Fruit fly (Drosophila melanogaster) whole organism, embryonic: ENCODE measurements around the gene Mccc1.

ENCODE experiments used
- B-H1 ChIP-seq: fragments of 200-800 bp; sonication (Bioruptor generic); IDR thresholded peaks from 3 replicates; pipeline ENCODE4 v1.3.6; 2022; ENCODE audit warnings: missing biosample characterization, missing genetic modification characterization
- CG10366 ChIP-seq: fragments of 200-800 bp; sonication (Bioruptor generic); IDR thresholded peaks from 2 replicates; pipeline ENCODE4 v1.3.6; 2022; ENCODE audit warnings: missing biosample characterization, missing genetic modification characterization
- CG12219 ChIP-seq: fragments of 200-800 bp; sonication (Bioruptor generic); optimal IDR thresholded peaks from 3 replicates; lab custom pipeline; 2018; ENCODE audit warnings: missing biosample characterization, mild to moderate bottlenecking, missing genetic modification characterization
- CG12391 ChIP-seq: fragments of 200-800 bp; sonication (Bioruptor generic); optimal IDR thresholded peaks from 3 replicates; lab custom pipeline; 2018; ENCODE audit warnings: missing biosample characterization, mild to moderate bottlenecking, missing genetic modification characterization, moderate library complexity
- CG15011 ChIP-seq: fragments of 200-800 bp; sonication (Bioruptor generic); optimal IDR thresholded peaks from 3 replicates; lab custom pipeline; 2018; ENCODE audit warnings: missing biosample characterization, mild to moderate bottlenecking, missing genetic modification characterization
- CG15601 ChIP-seq: fragments of 200-800 bp; sonication (Bioruptor generic); optimal IDR thresholded peaks from 3 replicates; lab custom pipeline; 2019; ENCODE audit warnings: missing biosample characterization, mild to moderate bottlenecking, missing genetic modification characterization, moderate library complexity
- CG17359 ChIP-seq: fragments of 200-800 bp; sonication (Bioruptor generic); optimal IDR thresholded peaks from 3 replicates; lab custom pipeline; 2018; ENCODE audit warnings: missing biosample characterization, mild to moderate bottlenecking, missing genetic modification characterization, moderate library complexity
- CG2712 ChIP-seq: fragments of 200-800 bp; optimal IDR thresholded peaks from 3 replicates; lab custom pipeline; 2019; ENCODE audit warnings: missing biosample characterization, mild to moderate bottlenecking, missing genetic modification characterization, moderate library complexity
- CG30020 ChIP-seq: fragments of 200-800 bp; optimal IDR thresholded peaks from 2 replicates; lab custom pipeline; 2019; ENCODE audit warnings: missing biosample characterization, mild to moderate bottlenecking, missing genetic modification characterization, moderate library complexity
- CG3065 ChIP-seq: fragments of 200-800 bp; sonication (Bioruptor generic); optimal IDR thresholded peaks from 2 replicates; lab custom pipeline; 2016; ENCODE audit warnings: missing biosample characterization, missing genetic modification characterization
- CG3281 ChIP-seq: fragments of 200-800 bp; sonication (Bioruptor generic); optimal IDR thresholded peaks from 3 replicates; lab custom pipeline; 2017; ENCODE audit warnings: missing biosample characterization, mild to moderate bottlenecking, missing genetic modification characterization
- CG42726 ChIP-seq: fragments of 200-800 bp; sonication (Bioruptor generic); IDR thresholded peaks from 2 replicates; pipeline ENCODE4 v1.3.6; 2022; ENCODE audit warnings: missing biosample characterization, missing genetic modification characterization; ENCODE audit not compliant: partially characterized antibody
- CG8359 ChIP-seq: fragments of 200-800 bp; sonication (Bioruptor generic); optimal IDR thresholded peaks from 2 replicates; lab custom pipeline; 2017; ENCODE audit warnings: missing biosample characterization, mild to moderate bottlenecking, missing genetic modification characterization, borderline replicate concordance
- CG9932 ChIP-seq: fragments of 200-800 bp; sonication (Bioruptor generic); IDR thresholded peaks from 2 replicates; pipeline ENCODE4 v1.3.6; 2022; ENCODE audit warnings: missing biosample characterization, missing genetic modification characterization
- CrebB ChIP-seq: fragments of 200-800 bp; sonication (Bioruptor generic); optimal IDR thresholded peaks from 3 replicates; lab custom pipeline; 2018; ENCODE audit warnings: missing biosample characterization, mild to moderate bottlenecking, missing genetic modification characterization
- Dek ChIP-seq: fragments of 200-800 bp; sonication (Bioruptor generic); optimal IDR thresholded peaks from 3 replicates; lab custom pipeline; 2019; ENCODE audit warnings: missing biosample characterization, mild to moderate bottlenecking, missing genetic modification characterization, moderate library complexity
- Dip3 ChIP-seq: fragments of 200-800 bp; sonication (Bioruptor generic); optimal IDR thresholded peaks from 3 replicates; lab custom pipeline; 2016; ENCODE audit warnings: missing biosample characterization, missing genetic modification characterization
- Hr3 ChIP-seq: fragments of 200-800 bp; sonication (Bioruptor generic); optimal IDR thresholded peaks from 3 replicates; lab custom pipeline; 2016; ENCODE audit warnings: missing biosample characterization, missing genetic modification characterization
- Jarid2 ChIP-seq: fragments of 200-800 bp; sonication (Bioruptor generic); optimal IDR thresholded peaks from 3 replicates; lab custom pipeline; 2017; ENCODE audit warnings: mild to moderate bottlenecking, missing biosample characterization, missing genetic modification reagents, missing genetic modification characterization
- Lim3 ChIP-seq: fragments of 200-800 bp; sonication (Bioruptor generic); IDR thresholded peaks from 2 replicates; pipeline ENCODE4 v1.3.6; 2022; ENCODE audit warnings: missing biosample characterization, missing genetic modification characterization
- Lpt ChIP-seq: fragments of >200 bp; optimal IDR thresholded peaks from 2 replicates; lab custom pipeline; 2018; ENCODE audit warnings: missing biosample characterization, missing genetic modification characterization
- NC2β ChIP-seq: fragments of 200-800 bp; sonication (Bioruptor generic); optimal IDR thresholded peaks from 2 replicates; lab custom pipeline; 2016; ENCODE audit warnings: missing biosample characterization, missing genetic modification characterization
- Neu2 ChIP-seq: fragments of 200-800 bp; sonication (Bioruptor generic); optimal IDR thresholded peaks from 3 replicates; lab custom pipeline; 2016; ENCODE audit warnings: missing biosample characterization, missing genetic modification characterization, borderline replicate concordance
- Nf-YA ChIP-seq: fragments of 200-800 bp; sonication (Bioruptor generic); IDR thresholded peaks from 2 replicates; pipeline ENCODE4 v1.3.6; 2022; ENCODE audit warnings: missing biosample characterization, missing genetic modification characterization
- Opbp ChIP-seq: fragments of 200-800 bp; sonication (Bioruptor generic); IDR thresholded peaks from 3 replicates; pipeline ENCODE4 v1.3.6; 2022; ENCODE audit warnings: missing biosample characterization, missing genetic modification characterization; ENCODE audit not compliant: partially characterized antibody
- Scr ChIP-seq: fragments of 200-800 bp; sonication (Bioruptor generic); IDR thresholded peaks from 2 replicates; pipeline ENCODE4 v1.3.6; 2022; ENCODE audit warnings: missing biosample characterization, missing genetic modification characterization; ENCODE audit not compliant: partially characterized antibody
- Spps ChIP-seq: fragments of 200-800 bp; sonication (Bioruptor generic); optimal IDR thresholded peaks from 2 replicates; lab custom pipeline; 2018; ENCODE audit warnings: missing biosample characterization, mild to moderate bottlenecking, missing genetic modification characterization
- Ssrp ChIP-seq: fragments of 200-800 bp; sonication (Bioruptor generic); optimal IDR thresholded peaks from 2 replicates; lab custom pipeline; 2018; ENCODE audit warnings: missing biosample characterization, mild to moderate bottlenecking, missing genetic modification characterization, moderate library complexity
- Taf1 ChIP-seq: fragments of 200-800 bp; sonication (Bioruptor generic); IDR thresholded peaks from 2 replicates; pipeline ENCODE4 v1.3.6; 2022; ENCODE audit warnings: missing biosample characterization, missing genetic modification characterization
- Usf ChIP-seq: fragments of 200-800 bp; sonication (Bioruptor generic); optimal IDR thresholded peaks from 2 replicates; lab custom pipeline; 2017; ENCODE audit warnings: missing genotype, missing biosample characterization, missing genetic modification characterization
- ap ChIP-seq: fragments of 200-800 bp; sonication (Bioruptor generic); IDR thresholded peaks from 2 replicates; pipeline ENCODE4 v1.3.6; 2022; ENCODE audit warnings: missing biosample characterization, missing genetic modification characterization
- ato ChIP-seq: fragments of 200-800 bp; sonication (Bioruptor generic); IDR thresholded peaks from 2 replicates; pipeline ENCODE4 v1.3.6; 2022; ENCODE audit warnings: missing biosample characterization, missing genetic modification characterization; ENCODE audit not compliant: partially characterized antibody
- chn ChIP-seq: fragments of 200-800 bp; sonication (Bioruptor generic); optimal IDR thresholded peaks from 2 replicates; lab custom pipeline; 2016; ENCODE audit warnings: missing biosample characterization, missing genetic modification characterization
- fd102C ChIP-seq: fragments of 200-800 bp; sonication (Bioruptor generic); optimal IDR thresholded peaks from 2 replicates; lab custom pipeline; 2018; ENCODE audit warnings: missing biosample characterization, mild to moderate bottlenecking, missing genetic modification characterization, moderate library complexity
- fd64A ChIP-seq: fragments of 200-800 bp; sonication (Bioruptor generic); optimal IDR thresholded peaks from 3 replicates; lab custom pipeline; 2018; ENCODE audit warnings: missing biosample characterization, mild to moderate bottlenecking, missing genetic modification characterization
- gcm2 ChIP-seq: fragments of 200-800 bp; sonication (Bioruptor generic); optimal IDR thresholded peaks from 2 replicates; lab custom pipeline; 2016; ENCODE audit warnings: missing biosample characterization, missing genetic modification characterization
- grn ChIP-seq: fragments of 200-800 bp; sonication (Bioruptor generic); optimal IDR thresholded peaks from 3 replicates; lab custom pipeline; 2017; ENCODE audit warnings: missing biosample characterization, missing genetic modification characterization
- ind ChIP-seq: fragments of 200-800 bp; sonication (Bioruptor generic); optimal IDR thresholded peaks from 3 replicates; lab custom pipeline; 2016; ENCODE audit warnings: missing biosample characterization, missing genetic modification characterization
- jing ChIP-seq: fragments of 200-800 bp; sonication (Bioruptor generic); optimal IDR thresholded peaks from 2 replicates; lab custom pipeline; 2018; ENCODE audit warnings: missing biosample characterization, mild to moderate bottlenecking, missing genetic modification characterization
- lilli ChIP-seq: fragments of 200-800 bp; sonication (Bioruptor generic); optimal IDR thresholded peaks from 3 replicates; lab custom pipeline; 2016; ENCODE audit warnings: missing biosample characterization, missing genetic modification characterization
- lola ChIP-seq, 3 experiments: fragments of >200 bp in 2 of 3; fragments of 200-800 bp in 1 of 3; sonication (Bioruptor generic) in 1 of 3; optimal IDR thresholded peaks; 2 replicates each; lab custom pipeline; 2017 to 2019; ENCODE audit warnings: missing biosample characterization in 3 of 3, missing genetic modification characterization in 3 of 3, mild to moderate bottlenecking in 1 of 3, moderate library complexity in 1 of 3
- maf-S ChIP-seq: fragments of 200-800 bp; sonication (Bioruptor generic); optimal IDR thresholded peaks from 2 replicates; lab custom pipeline; 2016; ENCODE audit warnings: missing biosample characterization, missing genetic modification characterization
- mam ChIP-seq: fragments of 200-800 bp; sonication (Bioruptor generic); optimal IDR thresholded peaks from 3 replicates; lab custom pipeline; 2016; ENCODE audit warnings: missing biosample characterization, missing genetic modification characterization
- oc ChIP-seq: fragments of 200-800 bp; sonication (Bioruptor generic); optimal IDR thresholded peaks from 2 replicates; lab custom pipeline; 2018; ENCODE audit warnings: missing biosample characterization, mild to moderate bottlenecking, missing genetic modification characterization, moderate library complexity
- pb ChIP-seq: fragments of 200-800 bp; sonication (Bioruptor generic); optimal IDR thresholded peaks from 3 replicates; lab custom pipeline; 2016; ENCODE audit warnings: missing biosample characterization, missing genetic modification characterization
- sisA ChIP-seq: fragments of 200-800 bp; sonication (Bioruptor generic); IDR thresholded peaks from 2 replicates; pipeline ENCODE4 v1.3.6; 2022; ENCODE audit warnings: missing biosample characterization, missing genetic modification characterization
- slbo ChIP-seq: fragments of 200-800 bp; sonication (Bioruptor generic); IDR thresholded peaks from 2 replicates; pipeline ENCODE4 v1.3.6; 2022; ENCODE audit warnings: missing biosample characterization, missing genetic modification characterization
- sr ChIP-seq: fragments of 200-800 bp; sonication (Bioruptor generic); IDR thresholded peaks from 3 replicates; pipeline ENCODE4 v1.3.6; 2022; ENCODE audit warnings: missing biosample characterization, missing genetic modification characterization
- tap ChIP-seq: fragments of 200-800 bp; optimal IDR thresholded peaks from 3 replicates; lab custom pipeline; 2019; ENCODE audit warnings: missing biosample characterization, mild to moderate bottlenecking, missing genetic modification characterization, moderate library complexity
- unpg ChIP-seq: fragments of 200-800 bp; sonication (Bioruptor generic); optimal IDR thresholded peaks from 3 replicates; lab custom pipeline; 2018; ENCODE audit warnings: missing biosample characterization, mild to moderate bottlenecking, missing genetic modification characterization, moderate library complexity
- vnd ChIP-seq: fragments of 200-800 bp; sonication (Bioruptor generic); IDR thresholded peaks from 3 replicates; pipeline ENCODE4 v1.3.6; 2022; ENCODE audit warnings: missing biosample characterization, missing genetic modification characterization; ENCODE audit not compliant: partially characterized antibody

The Mccc1 gene

DNA sequence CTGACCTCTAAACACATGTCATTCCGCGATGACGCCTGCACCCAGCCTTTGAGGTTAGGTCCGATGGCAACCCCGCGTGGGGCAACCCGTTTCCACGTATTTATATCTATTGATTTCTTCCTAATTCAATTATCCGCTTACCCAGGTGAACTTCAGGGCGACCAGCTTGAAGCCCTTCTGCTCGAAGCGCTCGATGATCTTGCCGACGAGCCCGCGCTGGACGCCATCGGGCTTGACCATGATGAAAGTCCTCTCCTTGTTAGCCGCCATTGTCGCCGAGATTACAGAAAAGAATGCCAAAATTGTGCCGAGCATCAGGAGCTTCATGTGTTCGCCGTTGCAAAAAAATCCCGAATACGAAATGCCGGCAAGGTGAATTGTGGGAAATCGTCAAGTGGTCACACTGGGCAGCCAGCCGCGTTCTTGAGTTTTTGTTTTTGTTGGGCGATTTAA is 48.1 kb downstream of the Mccc1 start, which contains the start of gene awd (continued):
- TF ChIP-seq Dip3 (GFP tag; lab: Kevin White, UChicago) (no peak), Taf1 (no peak), Spps (tag; lab: Kevin White, UChicago) (no peak), mam (GFP tag; lab: Kevin White, UChicago) (no peak), CG9932 (no peak), slbo (GFP tag; lab: Robert Waterston, UW) (no peak), CG30020 (tag; lab: Kevin White, UChicago) (no peak), CG42726 (GFP tag; lab: Robert Waterston, UW) (peak; percentile 51; the same call in 1 of the 2 replicates), pb (GFP tag; lab: Kevin White, UChicago) (no peak), Scr (0 out of 2 replicates have a peak, but pooled peaks have one; percentile 10), CG10366 (no peak), Dek (no peak), Hr3 (GFP tag; lab: Kevin White, UChicago) (no peak), CG2712 (tag; lab: Kevin White, UChicago) (peak; percentile 12), Lim3 (GFP tag; lab: Robert Waterston, UW) (no peak), CG17359 (tag; lab: Kevin White, UChicago) (no peak), NC2β (no peak), fd102C (GFP tag; lab: Kevin White, UChicago) (no peak), jing (GFP tag; lab: Kevin White, UChicago) (no peak), CG15601 (tag; lab: Kevin White, UChicago) (no peak), vnd (no peak), CrebB (tag; lab: Kevin White, UChicago) (no peak), CG3065 (no peak), CG12391 (tag; lab: Kevin White, UChicago) (no peak), maf-S (GFP tag; lab: Kevin White, UChicago) (no peak), CG15011 (GFP tag; lab: Kevin White, UChicago) (no peak), lilli (GFP tag; lab: Kevin White, UChicago) (no peak), oc (tag; lab: Kevin White, UChicago) (no peak), Jarid2 (no peak), Nf-YA (GFP tag; lab: Robert Waterston, UW) (no peak), sr (GFP tag; lab: Robert Waterston, UW) (no peak), Opbp (GFP tag; lab: Robert Waterston, UW) (peak; percentile 19; the same call in 1 of the 3 replicates), Usf (GFP tag; lab: Kevin White, UChicago) (no peak), fd64A (no peak), CG12219 (GFP tag; lab: Kevin White, UChicago) (no peak), Neu2 (GFP tag; lab: Kevin White, UChicago) (no peak), chn (GFP tag; lab: Kevin White, UChicago) (no peak), tap (tag; lab: Kevin White, UChicago) (no peak), CG3281 (GFP tag; lab: Kevin White, UChicago) (peak; percentile 34), gcm2 (GFP tag; lab: Kevin White, UChicago) (no peak), B-H1 (GFP tag; lab: Robert Waterston, UW) (no peak), ap (GFP tag; lab: Robert Waterston, UW) (no peak), lola (GFP tag; optimal IDR thresholded peaks at IDR 0.05; lab: Kevin White, UChicago) (no peak), ato (GFP tag; lab: Robert Waterston, UW) (no peak), ind (GFP tag; lab: Kevin White, UChicago) (no peak), unpg (no peak), grn (GFP tag; lab: Kevin White, UChicago) (no peak), Lpt (GFP tag; lab: Kevin White, UChicago) (no peak), CG8359 (GFP tag; lab: Kevin White, UChicago) (no peak), sisA (GFP tag; lab: Robert Waterston, UW) (no peak), Ssrp (tag; lab: Kevin White, UChicago) (no peak)
